Worm (Caenorhabditis elegans) whole organism, L1 larva: ENCODE data around the gene F54B11.9.
A peak's percentile ranks its signal among the peaks of the same experiment; 100 is the strongest.

ENCODE experiments used
- C16A3.4 ChIP-seq: fragments of 150-350 bp; optimal IDR thresholded peaks from 2 replicates; lab custom pipeline; 2014; ENCODE audit warnings: missing biosample characterization, missing genetic modification characterization
- aha-1 ChIP-seq: fragments of 150-350 bp; optimal IDR thresholded peaks from 2 replicates; lab custom pipeline; 2014; ENCODE audit warnings: missing biosample characterization, missing genetic modification characterization
- alr-1 ChIP-seq: fragments of 200-800 bp; sonication (Bioruptor generic); optimal IDR thresholded peaks from 2 replicates; lab custom pipeline; 2018; ENCODE audit warnings: borderline replicate concordance, mild to moderate bottlenecking, missing genetic modification characterization, missing compliant biosample characterization
- aly-2 ChIP-seq: fragments of 150-350 bp; optimal IDR thresholded peaks from 2 replicates; lab custom pipeline; 2014; ENCODE audit warnings: missing biosample characterization, missing genetic modification characterization
- blmp-1 ChIP-seq: fragments of 150-350 bp; optimal IDR thresholded peaks from 2 replicates; lab custom pipeline; 2014; ENCODE audit warnings: missing biosample characterization, missing genetic modification characterization
- ceh-8 ChIP-seq: fragments of 200-800 bp; sonication (Bioruptor generic); optimal IDR thresholded peaks from 2 replicates; lab custom pipeline; 2018; ENCODE audit warnings: mild to moderate bottlenecking, missing genetic modification characterization, moderate library complexity, missing compliant biosample characterization
- ceh-82 ChIP-seq, 3 experiments: fragments of 150-350 bp in 1 of 3; sonication (generic microtip) in 2 of 3; optimal IDR thresholded peaks; 2 replicates each; lab custom pipeline; 2014 to 2017; ENCODE audit warnings: missing biosample characterization in 3 of 3, missing genetic modification characterization in 3 of 3
- ceh-88 ChIP-seq: fragments of 200-800 bp; sonication (Bioruptor generic); IDR thresholded peaks from 2 replicates; pipeline ENCODE4 v1.3.6; 2022; ENCODE audit warnings: missing genetic modification characterization, missing compliant biosample characterization
- ceh-90 ChIP-seq: sonication (generic microtip); optimal IDR thresholded peaks from 2 replicates; lab custom pipeline; 2016; ENCODE audit warnings: missing genetic modification characterization, missing compliant biosample characterization
- ces-1 ChIP-seq: fragments of 150-350 bp; optimal IDR thresholded peaks from 2 replicates; lab custom pipeline; 2014; ENCODE audit warnings: missing biosample characterization, missing genetic modification reagents, missing genetic modification characterization
- dpl-1 ChIP-seq, 3 experiments: fragments of 150-350 bp in 2 of 3; sonication (generic microtip) in 1 of 3; optimal IDR thresholded peaks; 2 replicates each; lab custom pipeline; 2014 to 2017; ENCODE audit warnings: missing biosample characterization in 3 of 3, missing genetic modification characterization in 3 of 3, missing genetic modification reagents in 3 of 3
- dsc-1 ChIP-seq: sonication (generic microtip); optimal IDR thresholded peaks from 2 replicates; lab custom pipeline; 2016; ENCODE audit warnings: mild to moderate bottlenecking, missing genetic modification characterization, missing compliant biosample characterization
- efl-1 ChIP-seq, 4 experiments: fragments of 150-350 bp; optimal IDR thresholded peaks in 3 of 4; peaks in 1 of 4; 1 replicate in 1 of 4; 2 replicates in 3 of 4; lab custom pipeline; 2014; ENCODE audit warnings: missing biosample characterization in 2 of 4, missing genetic modification characterization in 2 of 4, missing genetic modification reagents in 2 of 4
- egl-27 ChIP-seq, 2 experiments: fragments of 150-350 bp in 1 of 2; sonication (generic microtip); optimal IDR thresholded peaks; 3 replicates each; lab custom pipeline; 2017 to 2018; ENCODE audit warnings: missing biosample characterization in 2 of 2, missing genetic modification characterization in 2 of 2, missing genetic modification reagents in 2 of 2
- elt-3 ChIP-seq, 6 experiments: fragments of 150-350 bp in 1 of 6; sonication (generic microtip); optimal IDR thresholded peaks; 2 replicates each; lab custom pipeline; 2017 to 2018; ENCODE audit warnings: missing biosample characterization in 6 of 6, missing genetic modification characterization in 6 of 6, inconsistent platforms in 1 of 6
- fkh-8 ChIP-seq: sonication (generic microtip); optimal IDR thresholded peaks from 2 replicates; lab custom pipeline; 2016; ENCODE audit warnings: mild to moderate bottlenecking, missing genetic modification characterization, missing compliant biosample characterization
- grh-1 ChIP-seq: fragments of 200-800 bp; sonication (Bioruptor generic); IDR thresholded peaks from 2 replicates; pipeline ENCODE4 v1.3.6; 2022; ENCODE audit warnings: missing genetic modification reagents, missing genetic modification characterization, missing compliant biosample characterization
- hlh-17 ChIP-seq: fragments of 200-800 bp; sonication (Bioruptor generic); optimal IDR thresholded peaks from 2 replicates; lab custom pipeline; 2018; ENCODE audit warnings: missing genetic modification characterization, mild to moderate bottlenecking, missing compliant biosample characterization, moderate library complexity, borderline replicate concordance
- hpl-2 ChIP-seq: fragments of 150-350 bp; optimal IDR thresholded peaks from 2 replicates; lab custom pipeline; 2014; ENCODE audit warnings: missing biosample characterization, missing genetic modification reagents, missing genetic modification characterization
- isw-1 ChIP-seq: fragments of 200-800 bp; sonication (Bioruptor generic); IDR thresholded peaks from 2 replicates; pipeline ENCODE4 v1.3.6; 2022; ENCODE audit warnings: missing genetic modification characterization, missing compliant biosample characterization
- lin-14 ChIP-seq: fragments of 200-800 bp; sonication (Bioruptor generic); optimal IDR thresholded peaks from 2 replicates; lab custom pipeline; 2018; ENCODE audit warnings: mild to moderate bottlenecking, missing genetic modification characterization, moderate library complexity, missing compliant biosample characterization
- lin-35 ChIP-seq, 2 experiments: fragments of 150-350 bp; optimal IDR thresholded peaks; 2 replicates each; lab custom pipeline; 2014; ENCODE audit warnings: missing biosample characterization in 2 of 2, missing genetic modification characterization in 2 of 2, missing genetic modification reagents in 2 of 2
- mdl-1 ChIP-seq, 2 experiments: fragments of 150-350 bp; optimal IDR thresholded peaks; 2 replicates each; lab custom pipeline; 2014 to 2017; ENCODE audit warnings: missing biosample characterization in 2 of 2, missing genetic modification characterization in 2 of 2, inconsistent platforms in 1 of 2
- mef-2 ChIP-seq: fragments of 150-350 bp; optimal IDR thresholded peaks from 2 replicates; lab custom pipeline; 2014; ENCODE audit warnings: missing biosample characterization, missing genetic modification characterization
- mep-1 ChIP-seq: fragments of 150-350 bp; optimal IDR thresholded peaks from 2 replicates; lab custom pipeline; 2014; ENCODE audit warnings: missing biosample characterization, missing genetic modification characterization
- nhr-19 ChIP-seq: fragments of 200-800 bp; sonication (Bioruptor generic); conservative IDR thresholded peaks from 2 replicates; pipeline ENCODE4 v1.3.6; 2022; ENCODE audit warnings: missing genetic modification characterization, missing compliant biosample characterization
- nhr-20 ChIP-seq: sonication (generic microtip); optimal IDR thresholded peaks from 2 replicates; lab custom pipeline; 2016; ENCODE audit warnings: mild to moderate bottlenecking, missing genetic modification characterization, missing compliant biosample characterization
- nhr-237 ChIP-seq: fragments of 150-350 bp; optimal IDR thresholded peaks from 2 replicates; lab custom pipeline; 2014; ENCODE audit warnings: missing biosample characterization, missing genetic modification characterization
- nhr-47 ChIP-seq: sonication (generic microtip); optimal IDR thresholded peaks from 2 replicates; lab custom pipeline; 2016; ENCODE audit warnings: mild to moderate bottlenecking, missing genetic modification characterization, moderate library complexity, missing compliant biosample characterization
- nhr-71 ChIP-seq: sonication (generic microtip); optimal IDR thresholded peaks from 2 replicates; lab custom pipeline; 2016; ENCODE audit warnings: mild to moderate bottlenecking, missing genetic modification characterization, moderate library complexity, missing compliant biosample characterization
- nhr-76 ChIP-seq: sonication (generic microtip); optimal IDR thresholded peaks from 2 replicates; lab custom pipeline; 2017; ENCODE audit warnings: missing biosample characterization, missing genetic modification characterization
- nhr-84 ChIP-seq: sonication (generic microtip); optimal IDR thresholded peaks from 2 replicates; lab custom pipeline; 2017; ENCODE audit warnings: missing biosample characterization, missing genetic modification characterization
- nhr-85 ChIP-seq: sonication (generic microtip); peaks from one replicate; lab custom pipeline; 2016; ENCODE audit warnings: missing genetic modification characterization, inconsistent platforms, missing compliant biosample characterization
- nhr-90 ChIP-seq: sonication (generic microtip); optimal IDR thresholded peaks from 2 replicates; lab custom pipeline; 2016; ENCODE audit warnings: mild to moderate bottlenecking, missing genetic modification characterization, missing compliant biosample characterization; ENCODE audit not compliant: poor library complexity
- pag-3 ChIP-seq: sonication (generic microtip); optimal IDR thresholded peaks from 2 replicates; lab custom pipeline; 2017; ENCODE audit warnings: missing genetic modification characterization, mild to moderate bottlenecking, missing compliant biosample characterization, antibody characterized with exemption, borderline replicate concordance; ENCODE audit not compliant: insufficient read depth
- pqm-1 ChIP-seq: sonication (generic microtip); optimal IDR thresholded peaks from 3 replicates; lab custom pipeline; 2017; ENCODE audit warnings: missing biosample characterization, missing genetic modification characterization
- rnt-1 ChIP-seq: sonication (generic microtip); optimal IDR thresholded peaks from 2 replicates; lab custom pipeline; 2016; ENCODE audit warnings: mild to moderate bottlenecking, missing genetic modification characterization, moderate library complexity, missing compliant biosample characterization
- skn-1 ChIP-seq: fragments of 150-350 bp; optimal IDR thresholded peaks from 2 replicates; lab custom pipeline; 2014; ENCODE audit warnings: missing biosample characterization, missing genetic modification characterization
- sptf-1 ChIP-seq: fragments of 150-350 bp; optimal IDR thresholded peaks from 2 replicates; lab custom pipeline; 2014; ENCODE audit warnings: missing biosample characterization, missing genetic modification characterization
- swsn-7 ChIP-seq: sonication (generic microtip); optimal IDR thresholded peaks from 2 replicates; lab custom pipeline; 2016; ENCODE audit warnings: missing genetic modification characterization, missing compliant biosample characterization
- tbx-2 ChIP-seq: sonication (generic microtip); optimal IDR thresholded peaks from 2 replicates; lab custom pipeline; 2016; ENCODE audit warnings: missing genetic modification characterization, missing compliant biosample characterization
- tlp-1 ChIP-seq: fragments of 150-350 bp; optimal IDR thresholded peaks from 2 replicates; lab custom pipeline; 2014; ENCODE audit warnings: missing biosample characterization, missing genetic modification characterization
- unc-130 ChIP-seq: fragments of 150-350 bp; optimal IDR thresholded peaks from 2 replicates; lab custom pipeline; 2017; ENCODE audit warnings: missing biosample characterization, missing genetic modification characterization, inconsistent platforms
- vab-15 ChIP-seq: sonication (generic microtip); optimal IDR thresholded peaks from 2 replicates; lab custom pipeline; 2017; ENCODE audit warnings: missing genotype, mild to moderate bottlenecking, missing genetic modification characterization, missing compliant biosample characterization
- zag-1 ChIP-seq: fragments of 150-350 bp; optimal IDR thresholded peaks from 2 replicates; lab custom pipeline; 2014; ENCODE audit warnings: missing biosample characterization, missing genetic modification characterization
- ztf-11 ChIP-seq, 2 experiments: sonication (generic microtip); optimal IDR thresholded peaks; 2 replicates each; lab custom pipeline; 2016 to 2017; ENCODE audit warnings: missing genetic modification characterization in 2 of 2, missing biosample characterization in 1 of 2, missing compliant biosample characterization in 1 of 2
- ztf-4 ChIP-seq: fragments of 150-350 bp; optimal IDR thresholded peaks from 2 replicates; lab custom pipeline; 2014; ENCODE audit warnings: missing biosample characterization, missing genetic modification characterization

F54B11.9 gene

ce11 chrX:13583895-13584344 lies 21.4 kb upstream of the F54B11.9 start (continued):
- TF ChIP-seq ceh-8 (GFP tag; lab: Kevin White, UChicago) (no peak), zag-1 (tag; lab: Kevin White, UChicago) (no peak), egl-27 (tag; optimal IDR thresholded peaks at IDR 0.05; lab: Kevin White, UChicago) (no peak), mdl-1 (tag; optimal IDR thresholded peaks at IDR 0.05; lab: Kevin White, UChicago) (no peak), lin-14 (GFP tag; lab: Kevin White, UChicago) (peak; percentile 85), unc-130 (no peak), sptf-1 (tag; lab: Kevin White, UChicago) (no peak), nhr-84 (tag; lab: Kevin White, UChicago) (no peak), ceh-88 (GFP tag; lab: Robert Waterston, UW) (no peak), isw-1 (GFP tag; lab: Robert Waterston, UW) (no peak), ces-1 (GFP tag; lab: Kevin White, UChicago) (no peak), pag-3 (tag; lab: Kevin White, UChicago) (no peak), nhr-76 (tag; lab: Kevin White, UChicago) (no peak), tbx-2 (peak; percentile 49), skn-1 (tag; lab: Kevin White, UChicago) (no peak), rnt-1 (peak; percentile 42), aha-1 (tag; lab: Kevin White, UChicago) (no peak), nhr-47 (tag; lab: Kevin White, UChicago) (peak; percentile 42), nhr-19 (GFP tag; lab: Robert Waterston, UW) (peak; percentile 9; the same call in 1 of the 2 replicates), dsc-1 (tag; lab: Kevin White, UChicago) (peak; percentile 37), C16A3.4 (tag; lab: Kevin White, UChicago) (no peak), alr-1 (tag; lab: Kevin White, UChicago) (no peak)

- TF ChIP-seq ztf-4 (no peak), tlp-1 (no peak), nhr-237 (tag; lab: Kevin White, UChicago) (no peak), swsn-7 (tag; lab: Kevin White, UChicago) (peak; percentile 2), nhr-47 (tag; lab: Kevin White, UChicago) (peak; percentile 49), mdl-1 (tag; optimal IDR thresholded peaks at IDR 0.05; lab: Kevin White, UChicago) (no peak), lin-35 (GFP tag; optimal IDR thresholded peaks at IDR 0.05; lab: Kevin White, UChicago) (peak; percentile 45 to 77), ceh-82 (tag; optimal IDR thresholded peaks at IDR 0.05; lab: Kevin White, UChicago) (no peak), dpl-1 (GFP tag; optimal IDR thresholded peaks at IDR 0.05; lab: Kevin White, UChicago) (peak; percentile 54 to 78 (median 68)), fkh-8 (tag; lab: Kevin White, UChicago) (peak; percentile 8), tbx-2 (peak; percentile 14), nhr-20 (peak; percentile 10), rnt-1 (peak; percentile 59), blmp-1 (tag; lab: Kevin White, UChicago) (no peak), pqm-1 (tag; lab: Kevin White, UChicago) (no peak), efl-1 (optimal IDR thresholded peaks at IDR 0.05; lab: Kevin White, UChicago) (peak; percentile 11 to 74), efl-1 (GFP tag; optimal IDR thresholded peaks at IDR 0.05 in 1 of 2; lab: Kevin White, UChicago) (peak; percentile 79 to 97), aha-1 (tag; lab: Kevin White, UChicago) (no peak), elt-3 (tag; optimal IDR thresholded peaks at IDR 0.05; lab: Kevin White, UChicago) (no peak), vab-15 (no peak), nhr-84 (tag; lab: Kevin White, UChicago) (no peak), nhr-71 (peak; percentile 39), mep-1 (tag; lab: Kevin White, UChicago) (no peak), ztf-11 (tag; optimal IDR thresholded peaks at IDR 0.05; lab: Kevin White, UChicago) (peak in 1 of 2 experiments; percentile 35), nhr-85 (peak; percentile 58), grh-1 (GFP tag; lab: Robert Waterston, UW) (no peak), aly-2 (tag; lab: Kevin White, UChicago) (no peak), mef-2 (tag; lab: Kevin White, UChicago) (no peak), hpl-2 (GFP tag; lab: Kevin White, UChicago) (no peak), hlh-17 (GFP tag; lab: Kevin White, UChicago) (no peak), ceh-90 (peak; percentile 38), lin-14 (GFP tag; lab: Kevin White, UChicago) (peak; percentile 18), nhr-90 (peak; percentile 30)
Observed at ce11 chrX:13584725-13585371, 20.5 kb upstream of the F54B11.9 start, which contains the start of gene unc-84. unc-84 (plus strand) TSS chrX:13584775.
